Worm (Caenorhabditis elegans) whole organism, L3 larva: Measurements from ENCODE around the gene ZK418.2.

Source experiments
- ZK546.5 ChIP-seq: sonication (generic microtip); optimal IDR thresholded peaks from 2 replicates; lab custom pipeline; 2017; ENCODE audit warnings: missing biosample characterization, missing genetic modification characterization
- aly-2 ChIP-seq: fragments of 150-350 bp; optimal IDR thresholded peaks from 2 replicates; lab custom pipeline; 2014; ENCODE audit warnings: missing biosample characterization, missing genetic modification characterization
- ama-1 ChIP-seq: fragments of 150-350 bp; optimal IDR thresholded peaks from 2 replicates; lab custom pipeline; 2018
- ceh-82 ChIP-seq: fragments of 150-350 bp; optimal IDR thresholded peaks from 2 replicates; lab custom pipeline; 2014; ENCODE audit warnings: missing biosample characterization, missing genetic modification characterization
- daf-12 ChIP-seq: fragments of 150-350 bp; optimal IDR thresholded peaks from 2 replicates; lab custom pipeline; 2014; ENCODE audit warnings: missing biosample characterization, missing genetic modification reagents, missing genetic modification characterization
- egl-5 ChIP-seq: fragments of 150-350 bp; optimal IDR thresholded peaks from 2 replicates; lab custom pipeline; 2017; ENCODE audit warnings: missing biosample characterization, missing genetic modification reagents, missing genetic modification characterization, inconsistent platforms
- elt-1 ChIP-seq: fragments of 150-350 bp; optimal IDR thresholded peaks from 2 replicates; lab custom pipeline; 2014; ENCODE audit warnings: missing biosample characterization, missing genetic modification characterization
- elt-2 ChIP-seq: sonication (generic microtip); optimal IDR thresholded peaks from 2 replicates; lab custom pipeline; 2016; ENCODE audit warnings: missing genetic modification reagents, mild to moderate bottlenecking, missing genetic modification characterization, missing compliant biosample characterization
- elt-3 ChIP-seq, 3 experiments: fragments of 150-350 bp in 1 of 3; sonication (generic microtip) in 2 of 3; optimal IDR thresholded peaks; 2 replicates in 2 of 3; 4 replicates in 1 of 3; lab custom pipeline; 2014 to 2017; ENCODE audit warnings: missing biosample characterization in 3 of 3, missing genetic modification characterization in 3 of 3
- fkh-10 ChIP-seq: sonication (generic microtip); optimal IDR thresholded peaks from 2 replicates; lab custom pipeline; 2017; ENCODE audit warnings: missing biosample characterization, missing genetic modification reagents, missing genetic modification characterization
- fkh-2 ChIP-seq: fragments of 150-350 bp; optimal IDR thresholded peaks from 2 replicates; lab custom pipeline; 2014; ENCODE audit warnings: missing biosample characterization, missing genetic modification reagents, missing genetic modification characterization
- fos-1 ChIP-seq: fragments of 150-350 bp; optimal IDR thresholded peaks from 2 replicates; lab custom pipeline; 2014; ENCODE audit warnings: missing biosample characterization, missing genetic modification characterization
- hmg-11 ChIP-seq: sonication (generic microtip); optimal IDR thresholded peaks from 2 replicates; lab custom pipeline; 2016; ENCODE audit warnings: missing genetic modification characterization, missing compliant biosample characterization
- jun-1 ChIP-seq: fragments of 150-350 bp; optimal IDR thresholded peaks from 2 replicates; lab custom pipeline; 2014; ENCODE audit warnings: missing biosample characterization, missing genetic modification reagents, missing genetic modification characterization
- lin-39 ChIP-seq: fragments of 150-350 bp; optimal IDR thresholded peaks from 2 replicates; lab custom pipeline; 2018; ENCODE audit warnings: missing biosample characterization, missing genetic modification reagents, missing genetic modification characterization
- lsy-12 ChIP-seq: sonication (generic microtip); optimal IDR thresholded peaks from 2 replicates; lab custom pipeline; 2016; ENCODE audit warnings: mild to moderate bottlenecking, missing genetic modification characterization, missing compliant biosample characterization
- mml-1 ChIP-seq: fragments of 150-350 bp; sonication (generic microtip); optimal IDR thresholded peaks from 3 replicates; lab custom pipeline; 2014; ENCODE audit warnings: missing biosample characterization, missing genetic modification characterization
- nfya-1 ChIP-seq: sonication (generic microtip); optimal IDR thresholded peaks from 2 replicates; lab custom pipeline; 2017; ENCODE audit warnings: missing genetic modification characterization, mild to moderate bottlenecking, missing compliant biosample characterization, antibody characterized with exemption, moderate library complexity; ENCODE audit not compliant: insufficient read depth
- nhr-11 ChIP-seq: fragments of 150-350 bp; optimal IDR thresholded peaks from 2 replicates; lab custom pipeline; 2014; ENCODE audit warnings: missing biosample characterization, missing genetic modification characterization
- nhr-12 ChIP-seq: fragments of 150-350 bp; optimal IDR thresholded peaks from 2 replicates; lab custom pipeline; 2014; ENCODE audit warnings: missing biosample characterization, missing genetic modification characterization
- nhr-23 ChIP-seq: fragments of 150-350 bp; optimal IDR thresholded peaks from 2 replicates; lab custom pipeline; 2014; ENCODE audit warnings: missing biosample characterization, missing genetic modification reagents, missing genetic modification characterization
- nhr-237 ChIP-seq: fragments of 150-350 bp; optimal IDR thresholded peaks from 2 replicates; lab custom pipeline; 2014; ENCODE audit warnings: missing biosample characterization, missing genetic modification characterization
- nhr-25 ChIP-seq: sonication (generic microtip); optimal IDR thresholded peaks from 2 replicates; lab custom pipeline; 2017; ENCODE audit warnings: missing biosample characterization, missing genetic modification characterization
- nhr-43 ChIP-seq: sonication (generic microtip); optimal IDR thresholded peaks from 2 replicates; lab custom pipeline; 2016; ENCODE audit warnings: mild to moderate bottlenecking, missing genetic modification characterization, missing compliant biosample characterization; ENCODE audit not compliant: poor library complexity, severe bottlenecking
- nhr-67 ChIP-seq: fragments of 150-350 bp; optimal IDR thresholded peaks from 2 replicates; lab custom pipeline; 2014; ENCODE audit warnings: missing biosample characterization, missing genetic modification characterization
- nhr-76 ChIP-seq: fragments of 150-350 bp; sonication (generic microtip); optimal IDR thresholded peaks from 5 replicates; lab custom pipeline; 2014; ENCODE audit warnings: missing biosample characterization, missing genetic modification characterization
- pha-4 ChIP-seq: fragments of 150-350 bp; optimal IDR thresholded peaks from 2 replicates; lab custom pipeline; 2014; ENCODE audit warnings: missing biosample characterization, missing genetic modification reagents, missing genetic modification characterization
- pqm-1 ChIP-seq: fragments of 150-350 bp; optimal IDR thresholded peaks from 2 replicates; lab custom pipeline; 2017; ENCODE audit warnings: missing biosample characterization, missing genetic modification characterization, inconsistent platforms
- sea-2 ChIP-seq: fragments of 150-350 bp; sonication (generic microtip); optimal IDR thresholded peaks from 4 replicates; lab custom pipeline; 2014; ENCODE audit warnings: missing biosample characterization, missing genetic modification reagents, missing genetic modification characterization
- skn-1 ChIP-seq: fragments of 150-350 bp; optimal IDR thresholded peaks from 2 replicates; lab custom pipeline; 2014; ENCODE audit warnings: missing biosample characterization, missing genetic modification characterization
- snpc-4 ChIP-seq: fragments of 150-350 bp; optimal IDR thresholded peaks from 2 replicates; lab custom pipeline; 2014; ENCODE audit warnings: missing biosample characterization, missing genetic modification characterization
- tbx-2 ChIP-seq: sonication (generic microtip); optimal IDR thresholded peaks from 2 replicates; lab custom pipeline; 2016; ENCODE audit warnings: mild to moderate bottlenecking, missing genetic modification characterization, missing compliant biosample characterization
- unc-62 ChIP-seq: fragments of 150-350 bp; sonication (generic microtip); optimal IDR thresholded peaks from 4 replicates; lab custom pipeline; 2014; ENCODE audit warnings: missing biosample characterization, missing genetic modification reagents, missing genetic modification characterization
- zag-1 ChIP-seq: fragments of 150-350 bp; optimal IDR thresholded peaks from 2 replicates; lab custom pipeline; 2014; ENCODE audit warnings: missing biosample characterization, missing genetic modification characterization
- ztf-11 ChIP-seq: fragments of 150-350 bp; optimal IDR thresholded peaks from 2 replicates; lab custom pipeline; 2014; ENCODE audit warnings: missing biosample characterization, missing genetic modification characterization
- ztf-4 ChIP-seq: fragments of 150-350 bp; optimal IDR thresholded peaks from 2 replicates; lab custom pipeline; 2014; ENCODE audit warnings: missing biosample characterization, missing genetic modification characterization

ZK418.2 gene

DNA sequence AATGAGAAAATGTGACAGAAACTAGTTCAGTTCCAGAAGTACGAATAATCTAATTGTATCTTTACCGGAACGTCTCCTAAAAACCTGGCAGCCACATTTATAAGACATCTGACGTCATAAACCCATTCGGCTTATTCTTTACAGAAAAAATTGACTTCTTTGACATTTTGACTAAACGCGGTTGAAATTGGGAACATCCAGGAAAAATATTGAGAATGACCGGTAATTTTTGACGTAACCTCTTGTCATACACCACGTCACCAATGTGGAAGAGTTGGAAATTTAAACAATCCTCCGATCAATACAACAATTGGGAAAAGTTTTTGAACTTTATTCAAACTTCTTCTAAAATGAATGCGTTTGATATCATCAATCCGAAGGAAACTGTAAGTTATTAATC, at the start of gene ZK418.2:
Gene ZK418.2, plus strand, starts transcription at position 301 of the 400 bp plus-strand sequence.
- TF ChIP-seq fkh-10 (GFP tag; lab: Kevin White, UChicago) (no peak), zag-1 (tag; lab: Kevin White, UChicago) (no peak), ceh-82 (tag; lab: Kevin White, UChicago) (no peak)
- TF ChIP-seq, all 47 proteins: peak for 0

DNA sequence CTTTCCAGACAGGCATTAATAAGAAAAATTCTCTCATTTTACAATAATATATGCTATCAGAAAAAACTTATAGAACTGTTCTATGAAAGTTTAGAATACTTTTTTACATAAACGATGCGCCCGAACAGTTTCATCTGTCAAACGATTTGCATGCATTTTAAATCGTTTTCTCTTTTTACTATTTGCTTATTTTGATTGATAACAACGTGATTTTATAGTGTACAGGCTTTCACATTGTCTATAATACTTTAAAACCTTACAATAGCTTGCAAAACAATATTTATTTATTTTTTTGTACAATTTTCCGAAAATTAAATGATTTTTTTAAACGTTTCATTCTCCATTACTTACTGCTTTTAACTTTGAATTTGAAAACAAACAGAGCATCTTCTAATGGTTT, 45.5 kb upstream of the ZK418.2 start, which contains the start of gene R01H2.7:
Gene R01H2.7, minus strand, starts transcription at position 101 of the 400 bp plus-strand sequence.
- TF ChIP-seq nhr-12 (tag; lab: Kevin White, UChicago) (no peak), jun-1 (tag; lab: Kevin White, UChicago) (no peak), fkh-2 (tag; lab: Kevin White, UChicago) (no peak), tbx-2 (no peak), snpc-4 (no peak), ZK546.5 (no peak), nhr-25 (tag; lab: Kevin White, UChicago) (no peak), nhr-76 (tag; lab: Kevin White, UChicago) (no peak), pqm-1 (tag; lab: Kevin White, UChicago) (no peak), unc-62 (GFP tag; lab: Kevin White, UChicago) (no peak), hmg-11 (tag; lab: Kevin White, UChicago) (no peak), nhr-43 (no peak), elt-3 (tag; optimal IDR thresholded peaks at IDR 0.05; lab: Kevin White, UChicago) (no peak), lin-39 (tag; lab: Kevin White, UChicago) (no peak), fos-1 (no peak), ztf-4 (tag; lab: Kevin White, UChicago) (no peak), elt-1 (no peak), elt-2 (tag; lab: Kevin White, UChicago) (no peak), nhr-237 (no peak)

ce11 chrIII:7056241-7056640, 34.9 kb upstream of the ZK418.2 start, which contains the start of gene R01H2.2:
TSS of gene R01H2.2 (plus strand) at chrIII:7056541.
- no peak for TF ChIP-seq nhr-67 (tag; lab: Kevin White, UChicago)
- no peak for TF ChIP-seq egl-5
- no peak for TF ChIP-seq aly-2
- TF ChIP-seq daf-12, result no peak
- no peak for TF ChIP-seq ztf-4 (tag; lab: Kevin White, UChicago)
- no peak for TF ChIP-seq ceh-82 (tag; lab: Kevin White, UChicago)
- no peak for TF ChIP-seq nhr-11 (tag; lab: Kevin White, UChicago)
- TF ChIP-seq nhr-237, result no peak
- TF ChIP-seq nhr-76 (tag; lab: Kevin White, UChicago), result no peak
- TF ChIP-seq fos-1, result no peak
- no peak for TF ChIP-seq nhr-23 (tag; lab: Kevin White, UChicago)

- TF ChIP-seq lsy-12 (tag; lab: Kevin White, UChicago), result no peak
- TF ChIP-seq aly-2, result no peak
- no peak for TF ChIP-seq fkh-2 (tag; lab: Kevin White, UChicago)
- no peak for TF ChIP-seq pqm-1 (tag; lab: Kevin White, UChicago)
- TF ChIP-seq lin-39 (tag; lab: Kevin White, UChicago), result no peak
- no peak for TF ChIP-seq tbx-2
- TF ChIP-seq nhr-23 (tag; lab: Kevin White, UChicago), result no peak
- TF ChIP-seq nhr-11 (tag; lab: Kevin White, UChicago), result no peak
- no peak for TF ChIP-seq sea-2 (GFP tag; lab: Kevin White, UChicago)
Observed at ce11 chrIII:7060531-7061095, 30.5 kb upstream of the ZK418.2 start, which contains the start of gene egg-2. TSS of gene egg-2 (minus strand) at chrIII:7060583.

DNA sequence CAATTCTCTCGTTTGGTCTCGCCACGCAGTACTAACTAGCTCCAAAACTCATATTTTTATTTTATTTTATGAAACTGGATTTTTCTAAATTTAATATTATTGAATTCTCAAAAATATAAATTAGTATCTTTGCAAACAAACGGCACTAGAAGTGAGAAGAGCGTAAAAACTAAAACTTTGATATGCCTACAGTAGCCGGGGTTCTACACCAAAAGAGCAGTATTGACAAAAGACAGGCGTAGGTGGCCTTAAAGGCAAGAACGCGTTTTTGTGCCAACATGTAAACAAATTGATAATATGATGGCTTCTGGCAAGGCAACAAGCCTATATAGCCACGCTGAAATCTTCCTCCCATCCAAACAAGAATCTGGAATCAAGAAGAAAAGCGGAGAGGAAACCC, 28.6 kb upstream of the ZK418.2 start, which contains the start of gene R01H2.1:
Gene R01H2.1, plus strand, starts transcription at position 301 of the 400 bp plus-strand sequence.
- no peak for TF ChIP-seq ztf-11 (tag; lab: Kevin White, UChicago)
- no peak for TF ChIP-seq sea-2 (GFP tag; lab: Kevin White, UChicago)
- no peak for TF ChIP-seq ceh-82 (tag; lab: Kevin White, UChicago)
- TF ChIP-seq mml-1, result no peak
- TF ChIP-seq nfya-1, result no peak
- no peak for TF ChIP-seq egl-5
- no peak for TF ChIP-seq nhr-11 (tag; lab: Kevin White, UChicago)
- no peak for TF ChIP-seq nhr-12 (tag; lab: Kevin White, UChicago)
- no peak for TF ChIP-seq skn-1
- no peak for TF ChIP-seq ama-1 (lab: Kevin White, UChicago)
- no peak for TF ChIP-seq pha-4
- no peak for TF ChIP-seq hmg-11 (tag; lab: Kevin White, UChicago)
